Fruit fly (Drosophila melanogaster) whole organism, embryonic: ENCODE data around the gene Eig71Ei.

Source experiments
- Awh ChIP-seq: fragments of 200-800 bp; sonication (Bioruptor generic); IDR thresholded peaks from 2 replicates; pipeline ENCODE4, ENCODE4 v1.3.6; 2022; ENCODE audit warnings: missing biosample characterization, missing genetic modification characterization
- CG10366 ChIP-seq: fragments of 200-800 bp; sonication (Bioruptor generic); IDR thresholded peaks from 2 replicates; pipeline ENCODE4 v1.3.6; 2022; ENCODE audit warnings: missing biosample characterization, missing genetic modification characterization
- CG10431 ChIP-seq: fragments of 200-800 bp; sonication (Bioruptor generic); optimal IDR thresholded peaks from 3 replicates; lab custom pipeline; 2018; ENCODE audit warnings: missing biosample characterization, mild to moderate bottlenecking, missing genetic modification characterization
- CG10979 ChIP-seq: fragments of 200-800 bp; sonication (Bioruptor generic); optimal IDR thresholded peaks from 2 replicates; lab custom pipeline; 2018; ENCODE audit warnings: missing biosample characterization, mild to moderate bottlenecking, missing genetic modification characterization, moderate library complexity
- CG11085 ChIP-seq: fragments of 200-800 bp; sonication (Bioruptor generic); IDR thresholded peaks from 2 replicates; pipeline ENCODE4 v1.3.6; 2022; ENCODE audit warnings: missing biosample characterization, missing genetic modification characterization
- CG11093 ChIP-seq: fragments of 200-800 bp; sonication (Bioruptor generic); IDR thresholded peaks from 3 replicates; pipeline ENCODE4 v1.3.6; 2022; ENCODE audit warnings: missing biosample characterization, missing genetic modification characterization
- CG11504 ChIP-seq: fragments of 200-800 bp; sonication (Bioruptor generic); optimal IDR thresholded peaks from 3 replicates; lab custom pipeline; 2019; ENCODE audit warnings: missing biosample characterization, mild to moderate bottlenecking, missing genetic modification characterization, moderate library complexity
- CG13296 ChIP-seq: fragments of 200-800 bp; sonication (Bioruptor generic); optimal IDR thresholded peaks from 3 replicates; lab custom pipeline; 2018; ENCODE audit warnings: missing biosample characterization, mild to moderate bottlenecking, missing genetic modification characterization
- CG13775 ChIP-seq: fragments of 200-800 bp; sonication (Bioruptor generic); optimal IDR thresholded peaks from 3 replicates; lab custom pipeline; 2017; ENCODE audit warnings: missing biosample characterization, mild to moderate bottlenecking, missing genetic modification characterization
- CG14014 ChIP-seq: fragments of 200-800 bp; sonication (Bioruptor generic); IDR thresholded peaks from 2 replicates; pipeline ENCODE4 v1.3.6; 2022; ENCODE audit warnings: missing biosample characterization, missing genetic modification characterization
- CG14667 ChIP-seq: fragments of 200-800 bp; sonication (Bioruptor generic); IDR thresholded peaks from 2 replicates; pipeline ENCODE4 v1.3.6; 2022; ENCODE audit warnings: missing biosample characterization, missing genetic modification characterization
- CG15269 ChIP-seq: fragments of 200-800 bp; sonication (Bioruptor generic); optimal IDR thresholded peaks from 2 replicates; lab custom pipeline; 2018; ENCODE audit warnings: missing biosample characterization, mild to moderate bottlenecking, missing genetic modification characterization, moderate library complexity
- CG1529 ChIP-seq: fragments of 200-800 bp; sonication (Bioruptor generic); optimal IDR thresholded peaks from 3 replicates; lab custom pipeline; 2018; ENCODE audit warnings: missing biosample characterization, missing genetic modification characterization
- CG16815 ChIP-seq: fragments of 200-800 bp; sonication (Bioruptor generic); optimal IDR thresholded peaks from 3 replicates; lab custom pipeline; 2017; ENCODE audit warnings: missing biosample characterization, mild to moderate bottlenecking, missing genetic modification characterization
- CG17829 ChIP-seq: fragments of 200-800 bp; optimal IDR thresholded peaks from 2 replicates; lab custom pipeline; 2019; ENCODE audit warnings: missing biosample characterization, mild to moderate bottlenecking, missing genetic modification characterization, moderate library complexity
- CG18262 ChIP-seq: fragments of 200-800 bp; optimal IDR thresholded peaks from 3 replicates; lab custom pipeline; 2019; ENCODE audit warnings: missing biosample characterization, mild to moderate bottlenecking, missing genetic modification characterization, moderate library complexity
- CG18476 ChIP-seq: fragments of 200-800 bp; sonication (Bioruptor generic); optimal IDR thresholded peaks from 2 replicates; lab custom pipeline; 2016; ENCODE audit warnings: missing biosample characterization, mild to moderate bottlenecking, missing genetic modification characterization
- CG30403 ChIP-seq: fragments of 200-800 bp; sonication (Bioruptor generic); optimal IDR thresholded peaks from 3 replicates; lab custom pipeline; 2016; ENCODE audit warnings: missing biosample characterization, missing genetic modification characterization
- CG3847 ChIP-seq: fragments of 200-800 bp; sonication (Bioruptor generic); IDR thresholded peaks from 2 replicates; pipeline ENCODE4 v1.3.6; 2022; ENCODE audit warnings: missing biosample characterization, missing genetic modification characterization
- CG4360 ChIP-seq: fragments of 200-800 bp; sonication (Bioruptor generic); IDR thresholded peaks from 2 replicates; pipeline ENCODE4 v1.3.6; 2022; ENCODE audit warnings: missing biosample characterization, missing genetic modification characterization
- CG6654 ChIP-seq: fragments of 200-800 bp; sonication (Bioruptor generic); optimal IDR thresholded peaks from 2 replicates; lab custom pipeline; 2017; ENCODE audit warnings: missing biosample characterization, mild to moderate bottlenecking, missing genetic modification characterization
- CG6765 ChIP-seq: fragments of 200-800 bp; sonication (Bioruptor generic); optimal IDR thresholded peaks from 3 replicates; lab custom pipeline; 2017; ENCODE audit warnings: missing biosample characterization, mild to moderate bottlenecking, missing genetic modification characterization
- CG8089 ChIP-seq: fragments of 200-800 bp; sonication (Bioruptor generic); optimal IDR thresholded peaks from 3 replicates; lab custom pipeline; 2016; ENCODE audit warnings: missing biosample characterization, missing genetic modification characterization
- CG8359 ChIP-seq: fragments of 200-800 bp; sonication (Bioruptor generic); optimal IDR thresholded peaks from 2 replicates; lab custom pipeline; 2017; ENCODE audit warnings: missing biosample characterization, mild to moderate bottlenecking, missing genetic modification characterization, borderline replicate concordance
- CG8924 ChIP-seq: fragments of 200-800 bp; optimal IDR thresholded peaks from 3 replicates; lab custom pipeline; 2019; ENCODE audit warnings: missing biosample characterization, mild to moderate bottlenecking, missing genetic modification characterization, moderate library complexity
- CG9727 ChIP-seq: fragments of 200-800 bp; sonication (Bioruptor generic); optimal IDR thresholded peaks from 3 replicates; lab custom pipeline; 2017; ENCODE audit warnings: missing biosample characterization, mild to moderate bottlenecking, missing genetic modification characterization
- Hey ChIP-seq: fragments of 200-800 bp; sonication (Bioruptor generic); optimal IDR thresholded peaks from 3 replicates; lab custom pipeline; 2018; ENCODE audit warnings: missing biosample characterization, mild to moderate bottlenecking, missing genetic modification characterization
- Lpt ChIP-seq: fragments of >200 bp; optimal IDR thresholded peaks from 2 replicates; lab custom pipeline; 2018; ENCODE audit warnings: missing biosample characterization, missing genetic modification characterization
- NK7.1 ChIP-seq: fragments of 200-800 bp; sonication (Bioruptor generic); optimal IDR thresholded peaks from 3 replicates; lab custom pipeline; 2016; ENCODE audit warnings: missing biosample characterization, missing genetic modification characterization
- Oli ChIP-seq: fragments of 200-800 bp; sonication (Bioruptor generic); optimal IDR thresholded peaks from 2 replicates; lab custom pipeline; 2018; ENCODE audit warnings: missing biosample characterization, mild to moderate bottlenecking, missing genetic modification characterization, moderate library complexity
- Poxn ChIP-seq: fragments of 200-800 bp; sonication (Bioruptor generic); IDR thresholded peaks from 2 replicates; pipeline ENCODE4 v1.3.6; 2022; ENCODE audit warnings: missing biosample characterization, missing genetic modification characterization
- Sin3A ChIP-seq: fragments of >200 bp; optimal IDR thresholded peaks from 2 replicates; lab custom pipeline; 2018
- Sox102F ChIP-seq: fragments of 200-800 bp; sonication (Bioruptor generic); optimal IDR thresholded peaks from 2 replicates; lab custom pipeline; 2018; ENCODE audit warnings: missing biosample characterization, mild to moderate bottlenecking, missing genetic modification characterization, moderate library complexity
- Xrp1 ChIP-seq: fragments of 200-800 bp; sonication (Bioruptor generic); IDR thresholded peaks from 2 replicates; pipeline ENCODE4 v1.3.6; 2022; ENCODE audit warnings: missing biosample characterization, missing genetic modification characterization
- bcd ChIP-seq: fragments of 200-800 bp; sonication (Bioruptor generic); optimal IDR thresholded peaks from 2 replicates; lab custom pipeline; 2017; ENCODE audit warnings: missing biosample characterization, mild to moderate bottlenecking, missing genetic modification characterization
- bigmax ChIP-seq: fragments of 200-800 bp; sonication (Bioruptor generic); optimal IDR thresholded peaks from 2 replicates; lab custom pipeline; 2018; ENCODE audit warnings: missing biosample characterization, mild to moderate bottlenecking, missing genetic modification characterization
- bowl ChIP-seq: fragments of 200-800 bp; sonication (Bioruptor generic); IDR thresholded peaks from 2 replicates; pipeline ENCODE4 v1.3.6; 2022; ENCODE audit warnings: missing biosample characterization, missing genetic modification characterization
- chn ChIP-seq: fragments of 200-800 bp; sonication (Bioruptor generic); optimal IDR thresholded peaks from 2 replicates; lab custom pipeline; 2016; ENCODE audit warnings: missing biosample characterization, missing genetic modification characterization
- dmrt11E ChIP-seq: fragments of 200-800 bp; sonication (Bioruptor generic); optimal IDR thresholded peaks from 3 replicates; lab custom pipeline; 2018; ENCODE audit warnings: missing biosample characterization, mild to moderate bottlenecking, missing genetic modification characterization, moderate library complexity
- dpn ChIP-seq, 2 experiments: fragments of 200-800 bp; sonication (Bioruptor generic); optimal IDR thresholded peaks; 3 replicates each; lab custom pipeline; 2016; ENCODE audit warnings: missing biosample characterization in 2 of 2, missing genetic modification characterization in 2 of 2
- fd102C ChIP-seq: fragments of 200-800 bp; sonication (Bioruptor generic); optimal IDR thresholded peaks from 2 replicates; lab custom pipeline; 2018; ENCODE audit warnings: missing biosample characterization, mild to moderate bottlenecking, missing genetic modification characterization, moderate library complexity
- gcm ChIP-seq: fragments of 200-800 bp; sonication (Bioruptor generic); optimal IDR thresholded peaks from 2 replicates; lab custom pipeline; 2019; ENCODE audit warnings: missing biosample characterization, mild to moderate bottlenecking, missing genetic modification characterization, moderate library complexity
- gfzf ChIP-seq: fragments of 200-800 bp; sonication (Bioruptor generic); optimal IDR thresholded peaks from 2 replicates; lab custom pipeline; 2016; ENCODE audit warnings: missing biosample characterization, mild to moderate bottlenecking, missing genetic modification characterization, moderate library complexity
- gt ChIP-seq: fragments of 200-800 bp; sonication (Bioruptor generic); IDR thresholded peaks from 2 replicates; pipeline ENCODE4 v1.3.6; 2022; ENCODE audit warnings: missing biosample characterization, missing genetic modification characterization
- lola ChIP-seq, 3 experiments: fragments of >200 bp in 2 of 3; fragments of 200-800 bp in 1 of 3; sonication (Bioruptor generic) in 1 of 3; optimal IDR thresholded peaks; 2 replicates each; lab custom pipeline; 2017 to 2019; ENCODE audit warnings: missing biosample characterization in 3 of 3, missing genetic modification characterization in 3 of 3, mild to moderate bottlenecking in 1 of 3, moderate library complexity in 1 of 3
- nerfin-1 ChIP-seq: fragments of 200-800 bp; sonication (Bioruptor generic); optimal IDR thresholded peaks from 3 replicates; lab custom pipeline; 2019; ENCODE audit warnings: missing biosample characterization, mild to moderate bottlenecking, missing genetic modification characterization, moderate library complexity
- peb ChIP-seq: fragments of 200-800 bp; sonication (Bioruptor generic); IDR thresholded peaks from 2 replicates; pipeline ENCODE4 v1.3.6; 2022; ENCODE audit warnings: missing biosample characterization, missing genetic modification characterization
- prd ChIP-seq, 3 experiments: fragments of >200 bp in 2 of 3; fragments of 200-800 bp in 1 of 3; sonication (Bioruptor generic) in 1 of 3; optimal IDR thresholded peaks in 2 of 3; IDR thresholded peaks in 1 of 3; 2 replicates in 2 of 3; 3 replicates in 1 of 3; pipeline versions ENCODE4 v1.3.6 to Lab custom; 2017 to 2022; ENCODE audit warnings: missing biosample characterization in 1 of 3, missing genetic modification characterization in 1 of 3
- tin ChIP-seq: fragments of 200-800 bp; sonication (Bioruptor generic); optimal IDR thresholded peaks from 3 replicates; lab custom pipeline; 2016; ENCODE audit warnings: missing biosample characterization, missing genetic modification characterization
- twi ChIP-seq: fragments of 200-800 bp; optimal IDR thresholded peaks from 2 replicates; lab custom pipeline; 2019; ENCODE audit warnings: missing biosample characterization, mild to moderate bottlenecking, missing genetic modification characterization, moderate library complexity
- zen ChIP-seq: fragments of 200-800 bp; sonication (Bioruptor generic); optimal IDR thresholded peaks from 3 replicates; lab custom pipeline; 2018; ENCODE audit warnings: missing biosample characterization, mild to moderate bottlenecking, missing genetic modification characterization, moderate library complexity

Gene Eig71Ei

dm6 chr3L:15639978-15640377 is 19.5 kb upstream of the Eig71Ei start (continued):
- no peak for TF ChIP-seq prd (optimal IDR thresholded peaks at IDR 0.05; lab: Kevin White, UChicago)
- peak; percentile 58; the same call in 1 of the 3 replicates for TF ChIP-seq prd (GFP tag; IDR thresholded peaks at IDR 0.05; lab: Robert Waterston, UW)
- TF ChIP-seq bigmax, result no peak
- TF ChIP-seq CG3847 (GFP tag; lab: Robert Waterston, UW), result no peak
- TF ChIP-seq CG11504 (tag; lab: Kevin White, UChicago), result peak; percentile 16
- TF ChIP-seq bowl (GFP tag; lab: Robert Waterston, UW), result no peak
- no peak for TF ChIP-seq CG11085
- peak; percentile 62 for TF ChIP-seq Xrp1 (GFP tag; lab: Robert Waterston, UW)
- no peak for TF ChIP-seq CG8089 (GFP tag; lab: Kevin White, UChicago)
- TF ChIP-seq lola (GFP tag; optimal IDR thresholded peaks at IDR 0.05; lab: Kevin White, UChicago), result peak in 1 of 3 experiments; percentile 26
- TF ChIP-seq CG1529 (GFP tag; lab: Kevin White, UChicago), result no peak
- no peak for TF ChIP-seq twi (tag; lab: Kevin White, UChicago)
- TF ChIP-seq NK7.1 (GFP tag; lab: Kevin White, UChicago), result no peak
- TF ChIP-seq peb (GFP tag; lab: Robert Waterston, UW), result no peak
- TF ChIP-seq Sin3A (lab: Kevin White, UChicago), result no peak
- TF ChIP-seq fd102C (GFP tag; lab: Kevin White, UChicago), result peak; percentile 21
- no peak for TF ChIP-seq Poxn (GFP tag; lab: Robert Waterston, UW)
- TF ChIP-seq chn (GFP tag; lab: Kevin White, UChicago), result peak; percentile 9
- TF ChIP-seq gfzf (GFP tag; lab: Kevin White, UChicago), result no peak
- TF ChIP-seq dmrt11E (tag; lab: Kevin White, UChicago), result peak; percentile 31
- TF ChIP-seq CG17829 (tag; lab: Kevin White, UChicago), result peak; percentile 32
- TF ChIP-seq nerfin-1 (tag; lab: Kevin White, UChicago), result no peak
- no peak for TF ChIP-seq CG18476 (GFP tag; lab: Kevin White, UChicago)
- no peak for TF ChIP-seq gcm (GFP tag; lab: Kevin White, UChicago)
- no peak for TF ChIP-seq CG10366 (GFP tag; lab: Robert Waterston, UW)
- no peak for TF ChIP-seq CG16815 (GFP tag; lab: Kevin White, UChicago)
- no peak for TF ChIP-seq CG13775
- TF ChIP-seq zen (tag; lab: Kevin White, UChicago), result no peak
- TF ChIP-seq dpn (GFP tag; optimal IDR thresholded peaks at IDR 0.05; lab: Kevin White, UChicago), result no peak
- TF ChIP-seq CG8359 (GFP tag; lab: Kevin White, UChicago), result no peak
- peak; percentile 28 for TF ChIP-seq CG18262 (tag; lab: Kevin White, UChicago)
- no peak for TF ChIP-seq CG8924 (tag; lab: Kevin White, UChicago)
- TF ChIP-seq CG13296 (GFP tag; lab: Kevin White, UChicago), result no peak
- TF ChIP-seq CG14014, result no peak
- 0 out of 2 replicates have a peak, but pooled peaks have one; percentile 18 for TF ChIP-seq CG4360 (GFP tag; lab: Robert Waterston, UW)
- TF ChIP-seq Awh (GFP tag; lab: Robert Waterston, UW), result no peak
- no peak for TF ChIP-seq CG14667 (GFP tag; lab: Robert Waterston, UW)
- no peak for TF ChIP-seq Sox102F (GFP tag; lab: Kevin White, UChicago)
- no peak for TF ChIP-seq CG6654
- no peak for TF ChIP-seq CG6765 (GFP tag; lab: Kevin White, UChicago)
- TF ChIP-seq gt (GFP tag; lab: Robert Waterston, UW), result no peak
- TF ChIP-seq Hey (tag; lab: Kevin White, UChicago), result no peak
- peak; percentile 26 for TF ChIP-seq CG10979 (tag; lab: Kevin White, UChicago)
- TF ChIP-seq bcd (GFP tag; lab: Kevin White, UChicago), result no peak
- peak; percentile 23 for TF ChIP-seq CG9727 (GFP tag; lab: Kevin White, UChicago)
- no peak for TF ChIP-seq CG15269 (tag; lab: Kevin White, UChicago)
- TF ChIP-seq CG30403 (GFP tag; lab: Kevin White, UChicago), result peak; percentile 8
- TF ChIP-seq tin (GFP tag; lab: Kevin White, UChicago), result no peak
- peak; percentile 26 for TF ChIP-seq Oli (tag; lab: Kevin White, UChicago)
- no peak for TF ChIP-seq CG10431 (GFP tag; lab: Kevin White, UChicago)
- TF ChIP-seq Lpt, result no peak
- TF ChIP-seq CG11093 (GFP tag; lab: Robert Waterston, UW), result 0 out of 3 replicates have a peak, but pooled peaks have one; percentile 27
